Fruit fly (Drosophila melanogaster): ENCODE measurements around the gene CG11698.
A peak's percentile ranks its signal among the peaks of the same experiment; 100 is the strongest.

Gene CG11698

dm6 chr3R:8354458-8354857, 42.5 kb downstream of the CG11698 start:
- TF ChIP-seq CG8301 (tag; optimal IDR thresholded peaks at IDR 0.05) (no peak), Pif1A (GFP tag; optimal IDR thresholded peaks at IDR 0.05) (peak; percentile 9), D1 (tag; optimal IDR thresholded peaks at IDR 0.05) (no peak), CG34367 (tag; optimal IDR thresholded peaks at IDR 0.05) (no peak), Snoo (tag; optimal IDR thresholded peaks at IDR 0.05) (peak; percentile 51), CG15710 (tag; optimal IDR thresholded peaks at IDR 0.05) (no peak), gl (tag; optimal IDR thresholded peaks at IDR 0.05) (no peak), CG32121 (GFP tag; IDR thresholded peaks at IDR 0.05) (peak; percentile 74), CG14655 (GFP tag; optimal IDR thresholded peaks at IDR 0.05) (no peak), CG13204 (GFP tag; optimal IDR thresholded peaks at IDR 0.05) (no peak), CG4496 (GFP tag; IDR thresholded peaks at IDR 0.05) (peak; percentile 72; the same call in 2 of the 3 replicates), Pif1B (GFP tag; optimal IDR thresholded peaks at IDR 0.05) (no peak), rn (GFP tag; IDR thresholded peaks at IDR 0.05) (no peak), CG9948 (tag; optimal IDR thresholded peaks at IDR 0.05) (no peak), CG17806 (tag; optimal IDR thresholded peaks at IDR 0.05) (peak; percentile 3), Ets98B (GFP tag; IDR thresholded peaks at IDR 0.05) (peak; percentile 66), CG8159 (tag; optimal IDR thresholded peaks at IDR 0.05) (no peak), fd96Ca (GFP tag; IDR thresholded peaks at IDR 0.05) (no peak; the same call in 1 of the 3 replicates), CG10348 (GFP tag; IDR thresholded peaks at IDR 0.05) (no peak), CG12605 (GFP tag; IDR thresholded peaks at IDR 0.05) (peak; percentile 82), EcR (GFP tag; optimal IDR thresholded peaks at IDR 0.05) (no peak)

- TF ChIP-seq CG17806 (tag; optimal IDR thresholded peaks at IDR 0.05): peak; percentile 81
- peak; percentile 90 for TF ChIP-seq CG4496 (GFP tag; IDR thresholded peaks at IDR 0.05)
- peak; percentile 89 for TF ChIP-seq Pif1A (GFP tag; optimal IDR thresholded peaks at IDR 0.05)
- TF ChIP-seq CG8301 (tag; optimal IDR thresholded peaks at IDR 0.05): peak; percentile 77
- peak; percentile 83 for TF ChIP-seq rn (GFP tag; IDR thresholded peaks at IDR 0.05)
- TF ChIP-seq CG10348 (GFP tag; IDR thresholded peaks at IDR 0.05): peak; percentile 93
- TF ChIP-seq CG14655 (GFP tag; optimal IDR thresholded peaks at IDR 0.05): peak; percentile 58
- TF ChIP-seq gl (tag; optimal IDR thresholded peaks at IDR 0.05): peak; percentile 41
- peak; percentile 86 for TF ChIP-seq CG15710 (tag; optimal IDR thresholded peaks at IDR 0.05)
- TF ChIP-seq Pif1B (GFP tag; optimal IDR thresholded peaks at IDR 0.05): peak; percentile 83
- peak; percentile 96 for TF ChIP-seq CG32121 (GFP tag; IDR thresholded peaks at IDR 0.05)
- TF ChIP-seq Snoo (tag; optimal IDR thresholded peaks at IDR 0.05): peak; percentile 50
- no peak for TF ChIP-seq EcR (GFP tag; optimal IDR thresholded peaks at IDR 0.05)
- TF ChIP-seq CG12605 (GFP tag; IDR thresholded peaks at IDR 0.05): peak; percentile 85
- no peak for TF ChIP-seq CG13204 (GFP tag; optimal IDR thresholded peaks at IDR 0.05)
- peak; percentile 68 for TF ChIP-seq CG34367 (tag; optimal IDR thresholded peaks at IDR 0.05)
- TF ChIP-seq CG9948 (tag; optimal IDR thresholded peaks at IDR 0.05): peak; percentile 64
- peak; percentile 90 for TF ChIP-seq Ets98B (GFP tag; IDR thresholded peaks at IDR 0.05)
- peak; percentile 85 for TF ChIP-seq CG8159 (tag; optimal IDR thresholded peaks at IDR 0.05)
- TF ChIP-seq fd96Ca (GFP tag; IDR thresholded peaks at IDR 0.05): peak; percentile 91
- TF ChIP-seq D1 (tag; optimal IDR thresholded peaks at IDR 0.05): no peak
Observed at dm6 chr3R:8354969-8355368, 43.0 kb downstream of the CG11698 start.

dm6 chr3R:8355579-8355978, 43.6 kb downstream of the CG11698 start:
- peak; percentile 82 for TF ChIP-seq CG32121 (GFP tag; IDR thresholded peaks at IDR 0.05)
- TF ChIP-seq CG17806 (tag; optimal IDR thresholded peaks at IDR 0.05): peak; percentile 91
- TF ChIP-seq CG9948 (tag; optimal IDR thresholded peaks at IDR 0.05): peak; percentile 89
- peak; percentile 70 for TF ChIP-seq gl (tag; optimal IDR thresholded peaks at IDR 0.05)
- peak; percentile 70 for TF ChIP-seq D1 (tag; optimal IDR thresholded peaks at IDR 0.05)
- TF ChIP-seq rn (GFP tag; IDR thresholded peaks at IDR 0.05): peak; percentile 67
- TF ChIP-seq Ets98B (GFP tag; IDR thresholded peaks at IDR 0.05): peak; percentile 87
- TF ChIP-seq CG8301 (tag; optimal IDR thresholded peaks at IDR 0.05): peak; percentile 87
- peak; percentile 93 for TF ChIP-seq CG4496 (GFP tag; IDR thresholded peaks at IDR 0.05)
- TF ChIP-seq CG13204 (GFP tag; optimal IDR thresholded peaks at IDR 0.05): peak; percentile 30
- TF ChIP-seq Pif1B (GFP tag; optimal IDR thresholded peaks at IDR 0.05): peak; percentile 91
- peak; percentile 88 for TF ChIP-seq CG8159 (tag; optimal IDR thresholded peaks at IDR 0.05)
- TF ChIP-seq CG10348 (GFP tag; IDR thresholded peaks at IDR 0.05): peak; percentile 17; the same call in 1 of the 2 replicates
- peak; percentile 20 for TF ChIP-seq EcR (GFP tag; optimal IDR thresholded peaks at IDR 0.05)
- TF ChIP-seq Snoo (tag; optimal IDR thresholded peaks at IDR 0.05): peak; percentile 43
- TF ChIP-seq CG15710 (tag; optimal IDR thresholded peaks at IDR 0.05): peak; percentile 85
- peak; percentile 82 for TF ChIP-seq CG34367 (tag; optimal IDR thresholded peaks at IDR 0.05)
- TF ChIP-seq fd96Ca (GFP tag; IDR thresholded peaks at IDR 0.05): peak; percentile 81
- TF ChIP-seq Pif1A (GFP tag; optimal IDR thresholded peaks at IDR 0.05): peak; percentile 95
- TF ChIP-seq CG14655 (GFP tag; optimal IDR thresholded peaks at IDR 0.05): no peak
- peak; percentile 55 for TF ChIP-seq CG12605 (GFP tag; IDR thresholded peaks at IDR 0.05)

dm6 chr3R:8356626-8357290, 44.8 kb downstream of the CG11698 start, which contains the start of gene stck:
Gene stck, plus strand, starts transcription at chr3R:8356978.
- no peak for TF ChIP-seq CG32121 (GFP tag; IDR thresholded peaks at IDR 0.05)
- TF ChIP-seq CG8159 (tag; optimal IDR thresholded peaks at IDR 0.05): peak; percentile 12

dm6 chr3R:8357372-8357992, 45.5 kb downstream of the CG11698 start:
- TF ChIP-seq CG17806 (tag; optimal IDR thresholded peaks at IDR 0.05) (no peak), CG9948 (tag; optimal IDR thresholded peaks at IDR 0.05) (no peak), Pif1B (GFP tag; optimal IDR thresholded peaks at IDR 0.05) (no peak), CG8159 (tag; optimal IDR thresholded peaks at IDR 0.05) (no peak), Ets98B (GFP tag; IDR thresholded peaks at IDR 0.05) (no peak), fd96Ca (GFP tag; IDR thresholded peaks at IDR 0.05) (no peak), CG8301 (tag; optimal IDR thresholded peaks at IDR 0.05) (no peak), D1 (tag; optimal IDR thresholded peaks at IDR 0.05) (no peak), CG12605 (GFP tag; IDR thresholded peaks at IDR 0.05) (no peak), Snoo (tag; optimal IDR thresholded peaks at IDR 0.05) (no peak), CG13204 (GFP tag; optimal IDR thresholded peaks at IDR 0.05) (no peak), CG15710 (tag; optimal IDR thresholded peaks at IDR 0.05) (no peak), gl (tag; optimal IDR thresholded peaks at IDR 0.05) (no peak), rn (GFP tag; IDR thresholded peaks at IDR 0.05) (no peak), CG32121 (GFP tag; IDR thresholded peaks at IDR 0.05) (no peak), CG34367 (tag; optimal IDR thresholded peaks at IDR 0.05) (no peak), CG14655 (GFP tag; optimal IDR thresholded peaks at IDR 0.05) (no peak), CG10348 (GFP tag; IDR thresholded peaks at IDR 0.05) (no peak)
